Worm (Caenorhabditis elegans) whole organism, early embryonic: ENCODE measurements around the gene viro-2.

Experiments
- ama-1 ChIP-seq: fragments of 150-350 bp; optimal IDR thresholded peaks from 2 replicates; lab custom pipeline; 2014
- tbx-37 ChIP-seq: fragments of 200-800 bp; sonication (Bioruptor generic); conservative IDR thresholded peaks from 2 replicates; pipeline ENCODE4 v1.3.6; 2022; ENCODE audit warnings: missing genetic modification reagents, missing genetic modification characterization, missing compliant biosample characterization

DNA sequence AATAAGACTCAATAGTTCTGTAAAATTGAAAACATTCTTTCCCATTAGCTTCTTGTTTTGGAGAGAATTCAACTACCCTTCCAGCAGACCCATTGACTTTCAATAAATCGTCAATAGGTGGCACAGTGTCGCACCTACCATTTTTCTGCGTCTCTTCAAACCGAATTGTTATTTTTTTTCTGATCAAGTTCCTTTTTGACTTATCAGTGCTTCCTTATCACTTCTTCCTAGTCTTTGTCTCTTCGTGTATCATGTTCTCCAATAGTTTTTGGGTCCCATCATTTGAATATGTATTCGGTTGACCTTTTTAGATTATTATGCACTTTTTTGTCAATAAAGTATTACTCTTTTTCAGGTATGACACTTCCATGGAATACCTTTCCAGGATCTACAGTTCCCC is 20.7 kb upstream of the viro-2 start, which contains the start of gene odd-1:
- no peak for TF ChIP-seq ama-1 (lab: Kevin White, UChicago)
- TF ChIP-seq tbx-37 (GFP tag; lab: Robert Waterston, UW) = no peak
